Worm (Caenorhabditis elegans) whole organism, early embryonic: ENCODE data around the gene ins-7.

Experiments used
- F13C5.2 ChIP-seq: sonication (generic microtip); optimal IDR thresholded peaks from 2 replicates; lab custom pipeline; 2017; ENCODE audit warnings: mild to moderate bottlenecking, missing genetic modification characterization, inconsistent platforms, missing compliant biosample characterization
- ama-1 ChIP-seq: fragments of 150-350 bp; optimal IDR thresholded peaks from 2 replicates; lab custom pipeline; 2014
- ceh-13 ChIP-seq: fragments of 200-800 bp; sonication (Bioruptor generic); optimal IDR thresholded peaks from 2 replicates; lab custom pipeline; 2018; ENCODE audit warnings: mild to moderate bottlenecking, missing genetic modification characterization, missing compliant biosample characterization
- ceh-36 ChIP-seq: sonication (generic microtip); optimal IDR thresholded peaks from 2 replicates; lab custom pipeline; 2016; ENCODE audit warnings: missing genetic modification characterization, inconsistent platforms, missing compliant biosample characterization
- flt-1 ChIP-seq: fragments of 200-800 bp; sonication (Bioruptor generic); IDR thresholded peaks from 2 replicates; pipeline ENCODE4 v1.3.6; 2022; ENCODE audit warnings: missing genetic modification characterization, missing compliant biosample characterization

ce11 chrIV:9669969-9670368 is 12.7 kb downstream of the ins-7 start:
- TF ChIP-seq ceh-13: no peak
- no peak for TF ChIP-seq flt-1
- TF ChIP-seq ama-1 (lab: Kevin White, UChicago): no peak
- no peak for TF ChIP-seq F13C5.2 (tag; lab: Kevin White, UChicago)
- no peak for TF ChIP-seq ceh-36
